Worm (Caenorhabditis elegans) whole organism, L1 larva: ENCODE data around the gene tir-1.

Experiments
- dsc-1 ChIP-seq: sonication (generic microtip); optimal IDR thresholded peaks from 2 replicates; lab custom pipeline; 2016; ENCODE audit warnings: mild to moderate bottlenecking, missing genetic modification characterization, missing compliant biosample characterization
- egl-13 ChIP-seq: sonication (generic microtip); optimal IDR thresholded peaks from 2 replicates; lab custom pipeline; 2016; ENCODE audit warnings: missing genotype, missing genetic modification reagents, missing genetic modification characterization, missing compliant biosample characterization
- egl-27 ChIP-seq, 2 experiments: fragments of 150-350 bp in 1 of 2; sonication (generic microtip); optimal IDR thresholded peaks; 3 replicates each; lab custom pipeline; 2017 to 2018; ENCODE audit warnings: missing biosample characterization in 2 of 2, missing genetic modification characterization in 2 of 2, missing genetic modification reagents in 2 of 2
- lin-13 ChIP-seq: fragments of 150-350 bp; optimal IDR thresholded peaks from 2 replicates; lab custom pipeline; 2014; ENCODE audit warnings: missing biosample characterization, missing genetic modification reagents, missing genetic modification characterization
- nhr-77 ChIP-seq: fragments of 150-350 bp; optimal IDR thresholded peaks from 2 replicates; lab custom pipeline; 2014; ENCODE audit warnings: missing biosample characterization, missing genetic modification characterization
- skn-1 ChIP-seq: fragments of 150-350 bp; optimal IDR thresholded peaks from 2 replicates; lab custom pipeline; 2014; ENCODE audit warnings: missing biosample characterization, missing genetic modification characterization
- snpc-4 ChIP-seq: fragments of 150-350 bp; optimal IDR thresholded peaks from 2 replicates; lab custom pipeline; 2014; ENCODE audit warnings: missing biosample characterization, missing genetic modification characterization
- sox-4 ChIP-seq: sonication (generic microtip); optimal IDR thresholded peaks from 2 replicates; lab custom pipeline; 2016; ENCODE audit warnings: missing genetic modification characterization, missing compliant biosample characterization
- unc-130 ChIP-seq: fragments of 150-350 bp; optimal IDR thresholded peaks from 2 replicates; lab custom pipeline; 2017; ENCODE audit warnings: missing biosample characterization, missing genetic modification characterization, inconsistent platforms

DNA sequence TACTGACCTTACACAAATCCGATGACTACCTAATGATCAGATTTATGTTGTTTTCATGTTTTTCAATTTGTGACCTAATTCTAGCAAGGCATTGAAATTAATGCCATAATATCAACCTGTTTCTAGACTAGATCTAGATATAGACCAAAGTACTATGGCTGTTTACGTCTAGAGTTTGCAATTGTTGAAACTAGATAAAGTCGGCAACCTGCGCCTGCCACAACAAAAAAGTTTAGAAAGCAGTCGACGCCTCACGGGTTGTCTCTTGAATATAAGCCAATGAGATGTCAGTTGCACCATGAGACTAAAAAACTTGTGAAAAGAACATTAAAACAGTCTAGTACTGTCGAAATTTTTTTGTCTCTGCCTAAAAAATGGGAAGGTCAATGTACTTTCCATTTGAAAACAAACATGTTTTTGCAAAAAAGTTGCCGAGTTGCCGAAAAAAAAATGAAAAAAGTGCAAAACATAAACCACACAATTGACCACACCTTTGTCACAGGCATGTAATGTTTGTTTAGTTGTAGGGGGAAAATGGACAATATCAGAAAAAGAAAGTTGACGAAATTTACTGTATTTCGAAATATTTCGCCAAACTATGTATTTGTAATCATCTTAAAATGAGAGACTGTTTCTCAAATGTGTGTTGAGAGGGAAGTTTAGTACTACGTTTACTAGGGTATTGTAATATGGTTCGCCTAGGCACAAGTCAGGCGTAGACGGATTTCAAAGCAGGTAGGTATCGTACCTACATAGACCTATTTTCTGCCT, 22.3 kb downstream of the tir-1 start:
- TF ChIP-seq egl-13 (tag; lab: Kevin White, UChicago) (no peak), unc-130 (tag; lab: Kevin White, UChicago) (no peak), nhr-77 (tag; lab: Kevin White, UChicago) (no peak), lin-13 (GFP tag; lab: Kevin White, UChicago) (no peak), egl-27 (tag; optimal IDR thresholded peaks at IDR 0.05; lab: Kevin White, UChicago) (no peak), dsc-1 (tag; lab: Kevin White, UChicago) (no peak), snpc-4 (tag; lab: Kevin White, UChicago) (no peak), sox-4 (no peak), skn-1 (tag; lab: Kevin White, UChicago) (peak; percentile 79)
